Worm (Caenorhabditis elegans): Measurements from ENCODE around the gene F42G8.8.

DNA sequence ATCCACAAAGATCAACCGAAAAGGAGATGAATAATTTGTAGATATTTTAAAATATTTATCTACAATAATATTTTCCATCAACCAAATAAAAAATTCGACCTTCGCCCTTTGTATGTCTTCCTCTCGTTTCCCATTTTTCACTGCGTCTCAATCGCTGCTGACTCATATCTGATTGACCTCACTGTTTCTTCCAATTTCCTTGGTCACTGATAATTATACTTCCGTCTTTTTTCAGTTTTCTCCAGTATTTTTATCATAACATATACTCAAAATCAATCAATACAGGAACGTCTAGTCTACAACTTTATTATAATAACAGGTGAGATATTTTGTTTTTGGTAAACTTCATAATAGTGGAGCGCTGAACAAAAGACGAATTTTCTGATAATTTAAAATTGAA, 20.1 kb downstream of the F42G8.8 start, which contains the start of gene pmk-3:
- TF ChIP-seq nhr-237 (tag; optimal IDR thresholded peaks at IDR 0.05): no peak
- TF ChIP-seq unc-62 (GFP tag; optimal IDR thresholded peaks at IDR 0.05 in 1 of 2): no peak
- no peak for TF ChIP-seq unc-62 (tag; optimal IDR thresholded peaks at IDR 0.05)

All from whole organism, L4 larva.